Worm (Caenorhabditis elegans): ENCODE data around the gene srab-7.

Gene srab-7

DNA sequence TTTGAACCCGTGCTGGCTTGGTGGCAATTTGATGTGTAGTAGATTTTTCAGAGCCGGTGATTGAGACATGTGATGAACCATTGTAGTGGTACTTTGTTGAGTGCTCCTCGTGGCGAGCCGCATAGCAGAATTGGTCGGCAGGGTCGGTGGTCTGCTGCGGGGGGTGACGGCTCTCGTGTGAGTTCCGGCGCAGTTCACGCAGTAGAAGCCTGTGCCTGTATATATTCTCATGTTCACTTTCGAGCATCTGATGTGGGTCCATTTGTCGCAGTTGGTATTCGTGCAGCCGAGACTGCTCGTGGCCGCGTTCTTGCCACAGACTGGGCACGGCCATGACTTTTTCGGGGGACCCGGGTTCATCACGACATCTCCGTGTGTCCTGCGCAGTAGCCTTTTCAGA is 7.3 kb upstream of the srab-7 start:
- TF ChIP-seq nhr-23 (tag; optimal IDR thresholded peaks at IDR 0.05) (no peak), tbx-2 (tag; optimal IDR thresholded peaks at IDR 0.05) (no peak), ceh-28 (tag; optimal IDR thresholded peaks at IDR 0.05) (no peak)

- TF ChIP-seq ztf-4 (tag; optimal IDR thresholded peaks at IDR 0.05) (no peak), ztf-11 (tag; optimal IDR thresholded peaks at IDR 0.05) (no peak), R02D3.7 (tag; optimal IDR thresholded peaks at IDR 0.05) (no peak)
These were observed 4.3 kb upstream of the srab-7 start, which contains the start of gene C36C5.12 for ce11 chrV:3159252-3159651. Gene C36C5.12, minus strand, starts transcription at chrV:3159352.

DNA sequence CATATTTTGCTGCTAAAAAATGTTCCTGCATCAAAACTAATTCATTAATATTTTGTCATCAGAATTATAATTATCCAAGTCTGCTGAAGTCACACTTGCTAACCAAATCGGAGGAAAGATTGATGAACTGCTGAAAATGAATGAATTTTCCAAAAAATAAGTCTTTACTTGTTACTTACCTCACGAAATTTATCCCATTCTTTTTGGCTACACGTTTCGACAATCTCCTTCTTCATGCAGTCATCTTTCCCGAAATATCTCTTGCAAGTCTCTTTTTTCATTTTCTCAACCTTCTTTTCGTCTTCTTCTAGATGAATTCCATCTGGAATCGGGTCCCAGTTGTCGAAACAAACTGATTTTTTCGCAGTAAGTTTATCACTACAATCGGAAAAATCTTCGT is 3.4 kb upstream of the srab-7 start:
- no peak for TF ChIP-seq nhr-67 (tag; optimal IDR thresholded peaks at IDR 0.05)
- no peak for TF ChIP-seq lin-39 (tag; optimal IDR thresholded peaks at IDR 0.05)
- TF ChIP-seq jun-1 (tag; optimal IDR thresholded peaks at IDR 0.05), result no peak
- no peak for TF ChIP-seq fos-1 (tag; optimal IDR thresholded peaks at IDR 0.05)
- TF ChIP-seq nhr-76 (tag; optimal IDR thresholded peaks at IDR 0.05), result no peak
- TF ChIP-seq unc-62 (GFP tag; optimal IDR thresholded peaks at IDR 0.05), result no peak
- no peak for TF ChIP-seq zag-1 (tag; optimal IDR thresholded peaks at IDR 0.05)
- no peak for TF ChIP-seq nhr-23 (tag; optimal IDR thresholded peaks at IDR 0.05)
- TF ChIP-seq lsy-12 (tag; optimal IDR thresholded peaks at IDR 0.05), result no peak
- TF ChIP-seq snpc-4 (tag; optimal IDR thresholded peaks at IDR 0.05), result no peak
- TF ChIP-seq ceh-16 (tag; optimal IDR thresholded peaks at IDR 0.05), result no peak
- TF ChIP-seq mdl-1 (tag; optimal IDR thresholded peaks at IDR 0.05), result no peak
- no peak for TF ChIP-seq fkh-10 (GFP tag; optimal IDR thresholded peaks at IDR 0.05)

ce11 chrV:3156786-3157185 is 1.8 kb upstream of the srab-7 start, which contains the start of gene exh-1:
Gene exh-1, plus strand, starts transcription at chrV:3157086.
- TF ChIP-seq nhr-23 (tag; optimal IDR thresholded peaks at IDR 0.05) (no peak), daf-12 (tag; optimal IDR thresholded peaks at IDR 0.05) (no peak), pqm-1 (tag; optimal IDR thresholded peaks at IDR 0.05) (no peak), pha-4 (tag; optimal IDR thresholded peaks at IDR 0.05) (no peak), tbx-2 (tag; optimal IDR thresholded peaks at IDR 0.05) (no peak), R02D3.7 (tag; optimal IDR thresholded peaks at IDR 0.05) (no peak), eor-1 (tag; optimal IDR thresholded peaks at IDR 0.05) (no peak)

DNA sequence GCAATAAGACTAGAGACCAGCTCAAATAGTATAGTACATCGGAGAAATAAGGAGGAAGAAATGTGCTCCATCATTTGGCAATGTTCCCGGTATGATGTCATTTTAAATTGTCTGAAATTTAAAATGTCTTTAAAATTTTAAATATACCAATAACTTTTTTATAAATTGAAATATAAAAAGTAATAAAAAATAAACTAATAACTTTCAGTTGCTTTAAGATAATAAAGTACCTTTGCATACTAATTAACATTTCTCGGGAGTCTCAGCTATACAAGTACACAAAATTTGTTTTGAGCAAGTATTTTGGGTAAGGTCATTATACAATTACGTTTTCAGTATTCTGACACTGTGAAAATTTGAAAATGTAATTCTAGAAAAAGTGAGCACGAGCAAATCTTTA is 3.1 kb downstream of the srab-7 start, which contains the start of gene srab-6:
srab-6 (minus strand) TSS at position 101 of the 400 bp plus-strand sequence.
- TF ChIP-seq unc-39 (tag; optimal IDR thresholded peaks at IDR 0.05) (no peak), ZK546.5 (tag; optimal IDR thresholded peaks at IDR 0.05) (no peak), nhr-23 (tag; optimal IDR thresholded peaks at IDR 0.05) (no peak), lin-39 (tag; optimal IDR thresholded peaks at IDR 0.05) (no peak), R02D3.7 (tag; optimal IDR thresholded peaks at IDR 0.05) (no peak), nhr-28 (tag; optimal IDR thresholded peaks at IDR 0.05) (no peak), nhr-11 (tag; optimal IDR thresholded peaks at IDR 0.05) (no peak), unc-62 (GFP tag; optimal IDR thresholded peaks at IDR 0.05) (no peak), jun-1 (tag; optimal IDR thresholded peaks at IDR 0.05) (no peak), pqm-1 (tag; optimal IDR thresholded peaks at IDR 0.05) (no peak), snpc-4 (tag; optimal IDR thresholded peaks at IDR 0.05) (no peak), egl-27 (tag; optimal IDR thresholded peaks at IDR 0.05) (no peak), hmg-11 (tag; optimal IDR thresholded peaks at IDR 0.05) (no peak), egl-5 (tag; optimal IDR thresholded peaks at IDR 0.05) (no peak), nhr-12 (tag; optimal IDR thresholded peaks at IDR 0.05) (no peak), tbx-2 (tag; optimal IDR thresholded peaks at IDR 0.05) (no peak), mdl-1 (tag; optimal IDR thresholded peaks at IDR 0.05) (no peak)

DNA sequence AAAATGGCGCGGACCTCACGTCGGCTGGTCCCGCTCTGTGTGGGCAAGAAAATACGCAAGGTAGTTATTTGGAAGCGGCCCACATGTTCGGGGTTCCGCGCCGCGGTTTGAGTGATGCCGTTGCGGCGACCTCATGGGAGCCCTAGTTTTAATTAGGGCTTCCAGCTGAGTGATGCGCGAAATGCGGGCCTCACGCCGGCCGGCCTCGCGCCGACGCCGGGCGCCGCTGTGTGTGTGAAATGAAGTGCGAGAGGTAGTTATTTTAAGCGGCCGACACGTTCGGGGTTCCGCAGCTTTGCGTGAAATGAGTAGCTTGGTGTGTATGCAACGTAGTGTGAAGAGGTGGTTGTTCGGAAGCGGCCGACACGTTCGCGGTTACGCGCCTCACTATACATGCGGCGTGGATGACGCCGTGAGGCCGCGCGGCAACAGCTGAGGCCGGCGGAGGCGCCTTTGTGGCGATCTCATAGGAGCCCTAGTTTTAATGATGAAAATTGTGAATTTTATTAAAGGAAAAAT is 5.0 kb downstream of the srab-7 start:
- no peak for TF ChIP-seq elt-2 (tag; optimal IDR thresholded peaks at IDR 0.05)
- no peak for TF ChIP-seq egl-27 (tag; optimal IDR thresholded peaks at IDR 0.05)
- TF ChIP-seq lin-15B (tag; optimal IDR thresholded peaks at IDR 0.05), result no peak
- no peak for TF ChIP-seq eor-1 (tag; optimal IDR thresholded peaks at IDR 0.05)
- no peak for TF ChIP-seq elt-3 (tag; optimal IDR thresholded peaks at IDR 0.05)
- no peak for TF ChIP-seq nhr-67 (tag; optimal IDR thresholded peaks at IDR 0.05)
